Worm (Caenorhabditis elegans) whole organism, L2 larva: ENCODE results near the gene EEED8.15.

ENCODE experiments used
- Y55F3AM.14 ChIP-seq: fragments of 200-800 bp; sonication (Bioruptor generic); optimal IDR thresholded peaks from 2 replicates; lab custom pipeline; 2018; ENCODE audit warnings: mild to moderate bottlenecking, missing genetic modification characterization, missing compliant biosample characterization
- egl-27 ChIP-seq: sonication (generic microtip); optimal IDR thresholded peaks from 3 replicates; lab custom pipeline; 2017; ENCODE audit warnings: missing biosample characterization, missing genetic modification reagents, missing genetic modification characterization
- elt-1 ChIP-seq: fragments of 150-350 bp; optimal IDR thresholded peaks from 2 replicates; lab custom pipeline; 2014; ENCODE audit warnings: missing biosample characterization, missing genetic modification characterization
- nhr-25 ChIP-seq: fragments of 150-350 bp; sonication (generic microtip); optimal IDR thresholded peaks from 3 replicates; lab custom pipeline; 2014; ENCODE audit warnings: missing biosample characterization, missing genetic modification characterization
- unc-39 ChIP-seq: fragments of 150-350 bp; optimal IDR thresholded peaks from 2 replicates; lab custom pipeline; 2014; ENCODE audit warnings: missing biosample characterization, missing genetic modification characterization
- zag-1 ChIP-seq: fragments of 150-350 bp; optimal IDR thresholded peaks from 2 replicates; lab custom pipeline; 2014; ENCODE audit warnings: missing biosample characterization, missing genetic modification characterization
- ztf-11 ChIP-seq: sonication (generic microtip); optimal IDR thresholded peaks from 2 replicates; lab custom pipeline; 2017; ENCODE audit warnings: missing biosample characterization, missing genetic modification characterization
- ztf-4 ChIP-seq: fragments of 150-350 bp; optimal IDR thresholded peaks from 2 replicates; lab custom pipeline; 2014; ENCODE audit warnings: missing biosample characterization, missing genetic modification characterization

- TF ChIP-seq unc-39: no peak
- no peak for TF ChIP-seq elt-1 (tag; lab: Kevin White, UChicago)
- no peak for TF ChIP-seq Y55F3AM.14 (GFP tag; lab: Kevin White, UChicago)
- TF ChIP-seq ztf-4: no peak
- no peak for TF ChIP-seq ztf-11
- TF ChIP-seq egl-27: no peak
- TF ChIP-seq zag-1 (tag; lab: Kevin White, UChicago): no peak
- no peak for TF ChIP-seq nhr-25
Observed at ce11 chrII:5458683-5459410, 39.8 kb downstream of the EEED8.15 start.
